Worm (Caenorhabditis elegans): ENCODE results near the gene pals-29.
"Not testable (repeated sequence)": the region's sequence is repeated elsewhere in the genome, so short reads cannot be mapped to it uniquely, and the experiment has no call there.

The pals-29 gene

ce11 chrIV:14565062-14565461 lies 22.6 kb upstream of the pals-29 start, which contains the start of gene Y57G11B.2:
Gene Y57G11B.2 (plus strand): TSS chrIV:14565362.
- TF ChIP-seq ztf-23 (GFP tag; IDR thresholded peaks at IDR 0.05), result no peak
- TF ChIP-seq ztf-29 (GFP tag; IDR thresholded peaks at IDR 0.05), result no peak
- no peak for TF ChIP-seq cog-1 (tag; optimal IDR thresholded peaks at IDR 0.05)
- no peak for TF ChIP-seq ref-1 (GFP tag; conservative IDR thresholded peaks at IDR 0.05)
- TF ChIP-seq med-1 (GFP tag; optimal IDR thresholded peaks at IDR 0.05; ENCODE audit: insufficient read depth), result no peak
- TF ChIP-seq klf-2 (GFP tag; conservative IDR thresholded peaks at IDR 0.05), result no peak

DNA sequence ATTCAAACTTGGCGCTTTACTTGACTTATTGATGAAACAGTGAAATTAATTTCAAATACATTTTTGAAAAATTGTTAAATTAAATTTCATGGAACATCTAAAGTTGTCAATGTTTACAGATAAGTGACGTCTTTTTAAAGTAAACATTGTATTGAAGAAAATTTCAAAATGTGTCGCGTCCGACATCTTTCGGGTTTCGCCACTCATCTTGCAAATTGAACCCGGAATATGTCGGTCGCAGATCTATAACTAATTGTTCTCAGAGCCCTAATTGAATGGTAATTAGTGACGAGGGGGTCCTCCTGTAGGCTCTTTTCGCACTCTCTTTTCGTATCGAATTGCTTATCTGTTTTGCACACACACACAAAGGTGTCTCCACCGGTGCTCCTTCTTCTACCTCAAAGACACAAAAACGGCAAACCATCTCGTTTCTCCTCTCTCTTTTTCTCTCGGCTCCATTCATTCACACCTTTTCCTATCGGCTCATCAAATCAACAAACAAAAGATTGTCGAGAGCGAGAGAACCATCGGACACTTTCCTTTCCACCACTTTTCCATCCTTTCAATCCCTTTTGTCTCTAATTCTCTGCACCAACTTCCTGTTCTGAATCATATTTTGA lies 20.3 kb upstream of the pals-29 start:
- TF ChIP-seq klf-2 (GFP tag; conservative IDR thresholded peaks at IDR 0.05), result no peak
- no peak for TF ChIP-seq cog-1 (tag; optimal IDR thresholded peaks at IDR 0.05)
- TF ChIP-seq tab-1 (GFP tag; IDR thresholded peaks at IDR 0.05), result no peak
- TF ChIP-seq med-1 (GFP tag; optimal IDR thresholded peaks at IDR 0.05; ENCODE audit: insufficient read depth), result no peak
- TF ChIP-seq ztf-23 (GFP tag; IDR thresholded peaks at IDR 0.05), result no peak
- no peak for TF ChIP-seq ztf-29 (GFP tag; IDR thresholded peaks at IDR 0.05)
- no peak for TF ChIP-seq ref-1 (GFP tag; conservative IDR thresholded peaks at IDR 0.05)
- TF ChIP-seq flt-1 (GFP tag; IDR thresholded peaks at IDR 0.05), result no peak
- TF ChIP-seq T22C8.4 (GFP tag; IDR thresholded peaks at IDR 0.05), result no peak

ce11 chrIV:14561677-14562076 lies 19.3 kb upstream of the pals-29 start:
- TF ChIP-seq flt-1 (GFP tag; IDR thresholded peaks at IDR 0.05) (no peak), cog-1 (tag; optimal IDR thresholded peaks at IDR 0.05) (no peak), ztf-29 (GFP tag; IDR thresholded peaks at IDR 0.05) (no peak), ztf-23 (GFP tag; IDR thresholded peaks at IDR 0.05) (no peak), tab-1 (GFP tag; IDR thresholded peaks at IDR 0.05) (no peak), klf-2 (GFP tag; conservative IDR thresholded peaks at IDR 0.05) (no peak), med-1 (GFP tag; optimal IDR thresholded peaks at IDR 0.05; ENCODE audit: insufficient read depth) (no peak), ref-1 (GFP tag; conservative IDR thresholded peaks at IDR 0.05) (no peak), T22C8.4 (GFP tag; IDR thresholded peaks at IDR 0.05) (no peak)

DNA sequence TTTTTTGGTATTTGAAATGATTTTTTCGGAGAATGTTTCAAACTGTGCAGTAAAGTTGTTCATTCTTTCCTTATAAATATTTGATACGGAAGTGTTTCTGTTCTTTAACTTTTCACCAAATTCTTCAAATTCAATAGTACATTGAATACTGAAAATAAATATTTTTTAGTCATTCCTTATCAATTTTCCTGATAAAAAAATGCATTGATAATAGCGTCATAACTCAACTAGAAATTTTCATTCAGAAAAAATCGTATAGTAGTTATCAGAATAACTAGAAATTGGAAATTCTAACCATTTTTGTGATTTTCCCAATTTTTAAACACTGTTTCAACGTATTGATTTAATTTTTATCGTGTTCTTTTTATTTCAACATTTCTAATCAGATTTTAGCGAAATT lies 16.9 kb upstream of the pals-29 start:
- TF ChIP-seq tab-1 (GFP tag; IDR thresholded peaks at IDR 0.05) (no peak), T22C8.4 (GFP tag; IDR thresholded peaks at IDR 0.05) (no peak), med-1 (GFP tag; optimal IDR thresholded peaks at IDR 0.05; ENCODE audit: insufficient read depth) (no peak), cog-1 (tag; optimal IDR thresholded peaks at IDR 0.05) (no peak), ztf-29 (GFP tag; IDR thresholded peaks at IDR 0.05) (no peak), klf-2 (GFP tag; conservative IDR thresholded peaks at IDR 0.05) (no peak), ref-1 (GFP tag; conservative IDR thresholded peaks at IDR 0.05) (no peak), flt-1 (GFP tag; IDR thresholded peaks at IDR 0.05) (no peak), ztf-23 (GFP tag; IDR thresholded peaks at IDR 0.05) (no peak)

DNA sequence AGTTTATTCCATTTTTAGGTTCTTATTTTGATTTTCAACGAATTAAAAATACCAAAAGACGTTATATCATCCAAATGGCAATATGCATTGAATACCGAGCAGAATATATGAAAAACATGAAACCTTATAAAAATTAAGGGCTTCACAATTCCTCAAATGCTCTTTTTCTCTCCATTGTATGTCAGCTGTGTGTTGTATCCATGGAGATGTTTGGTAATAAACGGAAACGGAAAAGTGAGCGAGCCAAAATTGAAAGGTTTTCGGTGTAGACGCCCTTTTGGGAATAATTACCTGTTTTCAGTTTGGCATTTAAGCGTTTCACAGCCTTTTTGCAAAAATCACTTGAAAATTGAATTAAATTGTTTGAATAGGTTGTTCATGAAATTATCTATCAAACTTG lies 15.2 kb upstream of the pals-29 start:
- no peak for TF ChIP-seq ztf-23 (GFP tag; IDR thresholded peaks at IDR 0.05)
- no peak for TF ChIP-seq flt-1 (GFP tag; IDR thresholded peaks at IDR 0.05)
- no peak for TF ChIP-seq T22C8.4 (GFP tag; IDR thresholded peaks at IDR 0.05)
- TF ChIP-seq klf-2 (GFP tag; conservative IDR thresholded peaks at IDR 0.05), result no peak
- TF ChIP-seq ref-1 (GFP tag; conservative IDR thresholded peaks at IDR 0.05), result no peak
- no peak for TF ChIP-seq ztf-29 (GFP tag; IDR thresholded peaks at IDR 0.05)
- no peak for TF ChIP-seq tab-1 (GFP tag; IDR thresholded peaks at IDR 0.05)
- no peak for TF ChIP-seq cog-1 (tag; optimal IDR thresholded peaks at IDR 0.05)
- TF ChIP-seq med-1 (GFP tag; optimal IDR thresholded peaks at IDR 0.05; ENCODE audit: insufficient read depth), result no peak

DNA sequence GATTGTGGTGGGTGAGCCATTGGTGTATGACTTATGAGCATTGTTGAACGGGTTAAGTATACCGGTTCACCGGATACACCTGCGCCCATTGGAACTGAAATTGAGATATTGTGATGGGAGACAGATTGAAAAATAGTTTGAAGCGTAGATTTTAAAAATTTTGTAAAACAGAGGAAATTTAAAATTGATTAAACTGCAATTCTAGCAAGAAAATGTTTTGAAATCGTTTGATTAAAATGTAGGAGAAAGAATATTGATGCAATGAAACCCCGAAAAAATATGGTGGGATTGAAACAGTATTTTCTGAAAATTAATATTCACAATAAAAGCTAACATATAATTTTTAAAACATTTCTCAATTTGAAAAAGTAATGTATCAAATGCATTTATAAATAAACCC lies 12.4 kb upstream of the pals-29 start, which contains the start of gene Y57G11B.6:
Gene Y57G11B.6 (minus strand): TSS at position 101 of the 400 bp plus-strand sequence.
- TF ChIP-seq cog-1 (tag; optimal IDR thresholded peaks at IDR 0.05) (no peak), T22C8.4 (GFP tag; IDR thresholded peaks at IDR 0.05) (no peak)

DNA sequence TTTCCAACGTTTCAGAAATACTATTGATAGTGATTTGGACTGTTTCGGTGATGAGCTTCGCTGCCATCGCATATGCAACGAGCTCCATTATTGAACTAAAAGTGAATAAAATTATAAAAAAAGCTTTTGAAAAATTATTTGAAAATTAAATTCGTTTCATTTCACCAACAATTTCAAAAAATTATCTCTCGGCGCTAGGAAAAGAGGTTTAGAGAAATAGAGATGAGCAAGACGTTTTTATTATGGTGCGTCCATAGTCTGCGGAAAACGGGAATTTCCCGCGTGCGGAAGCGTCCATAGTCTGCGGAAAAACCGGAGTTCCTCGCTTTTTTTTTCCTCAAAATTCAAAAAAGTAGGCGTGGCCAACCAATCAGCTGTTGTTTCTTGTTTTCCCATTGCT lies 9.5 kb upstream of the pals-29 start, which contains the start of gene pals-30:
Gene pals-30 (minus strand): TSS at position 101 of the 400 bp plus-strand sequence.
- not testable (repeated sequence) for TF ChIP-seq flt-1, T22C8.4, tab-1 (GFP tag; IDR thresholded peaks at IDR 0.05)

DNA sequence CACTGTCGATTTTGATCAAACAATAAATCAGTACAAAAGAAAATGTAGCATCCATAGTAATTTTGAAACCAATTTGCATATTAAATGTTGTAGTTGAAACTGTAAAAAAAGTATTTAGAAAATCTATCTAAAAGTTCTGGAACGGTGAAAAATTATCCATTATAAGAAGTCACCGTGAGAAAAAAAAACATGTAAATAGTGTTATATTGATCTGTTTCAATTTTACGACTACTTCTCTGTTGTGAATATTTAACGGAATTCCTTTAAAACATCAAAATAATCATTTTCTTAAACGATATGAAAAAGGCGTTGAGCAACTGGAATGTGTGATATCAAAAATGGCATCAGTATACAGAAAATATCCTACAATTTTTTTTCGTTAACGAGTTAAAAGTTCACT lies 6.9 kb upstream of the pals-29 start, which contains the start of gene T27E7.9:
Gene T27E7.9 (minus strand): TSS at position 101 of the 400 bp plus-strand sequence.
- TF ChIP-seq ref-1 (GFP tag; conservative IDR thresholded peaks at IDR 0.05) (no peak), tab-1 (GFP tag; IDR thresholded peaks at IDR 0.05) (no peak), klf-2 (GFP tag; conservative IDR thresholded peaks at IDR 0.05) (no peak), ztf-29 (GFP tag; IDR thresholded peaks at IDR 0.05) (no peak), flt-1 (GFP tag; IDR thresholded peaks at IDR 0.05) (no peak), cog-1 (tag; optimal IDR thresholded peaks at IDR 0.05) (no peak), med-1 (GFP tag; optimal IDR thresholded peaks at IDR 0.05; ENCODE audit: insufficient read depth) (no peak), T22C8.4 (GFP tag; IDR thresholded peaks at IDR 0.05) (no peak), ztf-23 (GFP tag; IDR thresholded peaks at IDR 0.05) (no peak)

DNA sequence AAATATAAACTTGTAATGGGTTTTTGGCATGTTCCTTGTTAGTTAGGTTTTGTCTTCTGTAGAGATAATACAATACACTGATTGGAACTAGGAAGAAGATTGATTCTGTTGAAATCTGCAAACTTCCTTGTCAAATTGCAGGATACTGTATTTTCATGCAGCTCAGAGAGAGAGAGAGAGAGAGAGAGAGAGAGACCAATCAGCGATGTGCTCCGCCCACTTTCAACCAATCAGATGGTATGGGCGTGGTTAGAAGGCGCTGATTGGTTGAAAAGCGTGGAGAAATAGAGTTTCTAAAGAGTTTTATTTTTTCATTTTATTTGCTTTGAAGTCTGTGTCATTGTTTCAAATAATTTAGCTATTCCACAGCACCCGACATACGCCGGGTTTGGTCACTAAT lies 4.9 kb upstream of the pals-29 start:
- TF ChIP-seq flt-1 (GFP tag; IDR thresholded peaks at IDR 0.05), result no peak
- no peak for TF ChIP-seq cog-1 (tag; optimal IDR thresholded peaks at IDR 0.05)
- TF ChIP-seq ztf-29 (GFP tag; IDR thresholded peaks at IDR 0.05), result no peak
- TF ChIP-seq klf-2 (GFP tag; conservative IDR thresholded peaks at IDR 0.05), result no peak
- TF ChIP-seq med-1 (GFP tag; optimal IDR thresholded peaks at IDR 0.05; ENCODE audit: insufficient read depth), result no peak
- TF ChIP-seq tab-1 (GFP tag; IDR thresholded peaks at IDR 0.05), result no peak
- no peak for TF ChIP-seq ztf-23 (GFP tag; IDR thresholded peaks at IDR 0.05)
- TF ChIP-seq T22C8.4 (GFP tag; IDR thresholded peaks at IDR 0.05), result no peak
- TF ChIP-seq ref-1 (GFP tag; conservative IDR thresholded peaks at IDR 0.05), result no peak

DNA sequence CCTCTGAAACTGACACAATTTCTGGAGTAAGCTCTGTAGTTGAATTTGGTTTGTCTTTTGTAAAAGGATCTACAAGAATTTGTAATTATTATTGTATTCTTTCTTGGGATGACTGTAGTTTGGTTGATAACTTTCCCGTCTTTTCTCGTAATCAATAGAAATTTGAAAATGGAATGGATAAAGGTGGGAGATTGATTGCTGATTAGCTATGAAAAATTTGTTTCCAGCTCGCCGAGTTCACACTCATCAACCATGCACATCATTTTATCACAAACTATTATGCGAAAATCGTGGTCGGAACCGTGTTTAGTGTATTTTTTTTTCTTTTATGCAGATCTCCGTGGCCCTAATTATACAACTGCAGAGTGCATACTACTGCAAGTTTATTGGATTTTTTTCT lies 5.5 kb downstream of the pals-29 start, which contains the start of gene T27E7.5:
Gene T27E7.5 (plus strand): TSS at position 253 of the 400 bp plus-strand sequence.
- TF ChIP-seq ref-1 (GFP tag; conservative IDR thresholded peaks at IDR 0.05) (no peak), tab-1 (GFP tag; IDR thresholded peaks at IDR 0.05) (no peak), ztf-23 (GFP tag; IDR thresholded peaks at IDR 0.05) (no peak), T22C8.4 (GFP tag; IDR thresholded peaks at IDR 0.05) (no peak), med-1 (GFP tag; optimal IDR thresholded peaks at IDR 0.05; ENCODE audit: insufficient read depth) (no peak), flt-1 (GFP tag; IDR thresholded peaks at IDR 0.05) (no peak), ztf-29 (GFP tag; IDR thresholded peaks at IDR 0.05) (no peak), cog-1 (tag; optimal IDR thresholded peaks at IDR 0.05) (no peak)

All from whole organism, midembryonic.